Fruit fly (Drosophila melanogaster): ENCODE results near the gene CG10077.

The CG10077 gene

DNA sequence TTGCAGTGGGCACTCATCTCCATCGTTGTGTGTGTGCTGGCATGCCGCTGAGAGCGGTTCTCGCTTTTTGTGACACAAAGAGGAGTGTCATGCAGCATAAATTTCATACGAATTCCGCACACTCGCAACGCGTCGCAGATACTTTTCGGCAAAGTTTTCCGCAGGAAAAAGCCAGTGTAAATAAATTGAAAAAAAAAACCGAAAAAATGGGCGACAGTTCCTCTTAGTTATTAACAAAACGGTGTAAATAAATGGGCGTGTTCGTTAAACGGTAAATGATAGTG, 12.9 kb downstream of the CG10077 start, which contains the start of gene tow:
tow (plus strand) TSS at position 26 of the 284 bp plus-strand sequence.
- TF ChIP-seq usp (GFP tag; optimal IDR thresholded peaks at IDR 0.05) (no peak), Dfd (GFP tag; optimal IDR thresholded peaks at IDR 0.05) (no peak), N (GFP tag; optimal IDR thresholded peaks at IDR 0.05) (no peak), h (GFP tag; optimal IDR thresholded peaks at IDR 0.05) (no peak), Hnf4 (GFP tag; optimal IDR thresholded peaks at IDR 0.05) (no peak), Vsx2 (GFP tag; optimal IDR thresholded peaks at IDR 0.05; ENCODE audit: partially characterized antibody) (no peak), dsf (GFP tag; optimal IDR thresholded peaks at IDR 0.05; ENCODE audit: borderline replicate concordance) (no peak), GATAd (GFP tag; optimal IDR thresholded peaks at IDR 0.05) (no peak), Mio (GFP tag; optimal IDR thresholded peaks at IDR 0.05) (no peak)

DNA sequence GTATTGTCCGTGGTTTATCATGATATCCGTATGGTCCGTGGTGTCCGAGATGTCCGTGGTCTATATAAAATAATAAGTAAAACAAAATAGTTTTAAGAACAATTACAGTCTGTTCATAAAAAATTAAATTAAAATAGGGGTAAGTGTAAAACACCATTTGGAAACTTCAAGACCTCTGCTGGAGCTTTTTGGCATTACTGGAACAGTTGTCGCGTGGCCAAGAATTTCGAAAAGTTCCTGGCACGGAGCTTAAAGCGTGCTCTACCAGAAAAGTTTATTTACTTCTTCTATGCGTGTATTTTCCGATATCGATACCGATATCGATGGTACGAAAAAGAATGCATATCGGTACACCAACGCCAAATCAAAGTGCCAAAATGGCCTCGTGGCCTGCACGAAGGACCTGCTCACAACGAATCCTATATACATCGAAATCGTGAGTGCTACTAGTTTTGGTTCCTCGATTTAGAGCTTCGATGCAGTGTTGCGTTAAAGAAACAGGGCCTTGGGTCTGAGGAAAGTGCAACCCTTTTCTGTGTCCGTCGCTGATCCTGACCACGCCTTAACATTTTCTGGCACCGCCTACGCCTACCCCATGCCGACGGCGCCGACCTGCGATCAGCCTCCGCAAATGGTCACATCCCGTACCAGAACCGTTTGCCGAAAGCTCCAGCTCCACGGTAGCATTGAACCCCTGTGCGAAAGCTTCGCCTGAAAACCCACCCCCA, 13.4 kb downstream of the CG10077 start:
- TF ChIP-seq h (GFP tag; optimal IDR thresholded peaks at IDR 0.05) (peak; percentile 58), tai (GFP tag; optimal IDR thresholded peaks at IDR 0.05) (no peak)

DNA sequence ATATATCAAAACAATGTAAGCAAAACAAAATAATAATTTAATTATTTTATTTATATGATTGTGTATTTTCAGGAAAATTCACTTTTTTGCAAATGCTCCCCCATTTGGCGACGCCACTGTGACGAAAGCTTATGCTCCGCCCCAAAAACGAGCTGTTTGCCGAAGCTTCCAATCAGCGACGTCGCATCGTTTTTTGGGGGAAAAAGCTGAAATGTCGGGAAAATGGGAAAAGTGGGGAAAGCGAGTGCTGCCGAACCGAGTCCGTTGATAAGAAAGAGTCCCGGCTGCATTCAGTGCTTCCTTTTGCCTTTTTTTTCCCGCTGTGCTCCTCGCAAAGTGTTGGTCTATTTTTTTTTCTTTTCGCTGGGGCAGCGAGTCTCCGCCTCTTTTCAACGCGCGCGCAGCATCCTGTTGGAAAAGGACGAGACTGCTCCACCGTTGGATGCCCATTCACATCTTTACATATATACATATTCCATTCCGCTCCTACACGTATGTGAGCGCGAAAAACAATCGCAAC, 20.8 kb downstream of the CG10077 start:
- TF ChIP-seq usp (GFP tag; optimal IDR thresholded peaks at IDR 0.05) = no peak

DNA sequence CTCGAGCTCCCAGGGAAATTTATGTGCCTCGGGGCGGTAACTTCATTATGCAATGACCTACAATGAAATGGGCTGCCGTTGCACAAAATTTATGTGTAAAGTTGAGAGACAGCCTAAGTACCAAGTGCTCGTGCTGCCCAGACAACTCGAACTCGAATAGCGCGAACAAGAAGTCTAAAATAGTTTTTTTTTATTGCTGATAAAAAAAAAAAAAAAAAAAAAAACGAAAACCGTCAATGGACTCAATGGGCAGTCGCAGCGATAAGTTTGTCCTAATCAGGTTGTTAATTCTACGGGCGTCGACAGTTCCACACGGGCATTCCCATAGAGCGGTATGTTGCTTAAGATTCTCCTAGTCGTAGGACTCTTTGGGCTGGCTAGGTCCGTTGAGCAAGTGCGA, 23.1 kb downstream of the CG10077 start, which contains the start of gene CG14820:
CG14820 (plus strand) TSS at position 301 of the 400 bp plus-strand sequence.
- TF ChIP-seq dl (GFP tag; optimal IDR thresholded peaks at IDR 0.05; ENCODE audit: insufficient read depth in 1 of 2, partially characterized antibody in 2 of 2) (no peak), HLH106 (tag; optimal IDR thresholded peaks at IDR 0.05) (no peak), h (GFP tag; optimal IDR thresholded peaks at IDR 0.05) (no peak), Mio (GFP tag; optimal IDR thresholded peaks at IDR 0.05) (no peak), psq (GFP tag; optimal IDR thresholded peaks at IDR 0.05) (no peak), tai (GFP tag; optimal IDR thresholded peaks at IDR 0.05) (no peak), CG9705 (GFP tag; optimal IDR thresholded peaks at IDR 0.05) (no peak), jim (GFP tag; optimal IDR thresholded peaks at IDR 0.05) (no peak), Dfd (GFP tag; optimal IDR thresholded peaks at IDR 0.05) (no peak), N (GFP tag; optimal IDR thresholded peaks at IDR 0.05) (no peak), br (GFP tag; optimal IDR thresholded peaks at IDR 0.05) (no peak)

DNA sequence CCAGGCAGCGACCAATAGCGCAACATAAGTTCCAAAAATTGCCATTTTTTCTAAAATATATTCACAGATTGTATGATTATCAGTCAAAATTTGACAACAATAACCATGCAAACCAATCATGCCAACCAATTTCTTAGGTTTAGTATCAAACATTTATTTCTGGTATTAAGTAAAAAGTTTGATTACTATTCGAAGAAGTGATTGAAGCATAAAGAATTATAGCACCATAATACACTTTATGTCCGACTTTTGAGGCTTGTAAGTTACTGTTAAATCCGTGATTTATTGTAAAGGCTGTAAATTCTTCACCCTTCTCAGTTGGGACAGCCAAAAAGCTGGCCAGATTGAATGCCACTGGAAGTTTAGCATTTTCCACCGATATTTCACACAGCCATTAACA, 23.9 kb downstream of the CG10077 start, which contains the start of gene CG45413:
CG45413 (minus strand) TSS at position 101 of the 400 bp plus-strand sequence.
- TF ChIP-seq lola (GFP tag; optimal IDR thresholded peaks at IDR 0.05) = no peak
- no peak for TF ChIP-seq Myc (optimal IDR thresholded peaks at IDR 0.05)
- no peak for TF ChIP-seq Sp1 (GFP tag; optimal IDR thresholded peaks at IDR 0.05)
- TF ChIP-seq brk (GFP tag; optimal IDR thresholded peaks at IDR 0.05) = no peak
- TF ChIP-seq Mio (GFP tag; optimal IDR thresholded peaks at IDR 0.05) = no peak
- TF ChIP-seq Dif (GFP tag; optimal IDR thresholded peaks at IDR 0.05; ENCODE audit: partially characterized antibody) = no peak
- TF ChIP-seq Dfd (GFP tag; optimal IDR thresholded peaks at IDR 0.05) = no peak
- no peak for TF ChIP-seq h (GFP tag; optimal IDR thresholded peaks at IDR 0.05)
- no peak for TF ChIP-seq Abd-B (GFP tag; optimal IDR thresholded peaks at IDR 0.05)
- no peak for TF ChIP-seq dsf (GFP tag; optimal IDR thresholded peaks at IDR 0.05; ENCODE audit: borderline replicate concordance)
- no peak for TF ChIP-seq Hnf4 (GFP tag; optimal IDR thresholded peaks at IDR 0.05)
- TF ChIP-seq rgr (GFP tag; optimal IDR thresholded peaks at IDR 0.05) = no peak
- no peak for TF ChIP-seq Vsx2 (GFP tag; optimal IDR thresholded peaks at IDR 0.05; ENCODE audit: partially characterized antibody)
- no peak for TF ChIP-seq Rel (GFP tag; optimal IDR thresholded peaks at IDR 0.05)
- no peak for TF ChIP-seq Rel (tag; optimal IDR thresholded peaks at IDR 0.05)
- TF ChIP-seq sv (GFP tag; optimal IDR thresholded peaks at IDR 0.05) = no peak
- no peak for TF ChIP-seq woc (GFP tag; optimal IDR thresholded peaks at IDR 0.05)
- no peak for TF ChIP-seq fru (GFP tag; optimal IDR thresholded peaks at IDR 0.05)

DNA sequence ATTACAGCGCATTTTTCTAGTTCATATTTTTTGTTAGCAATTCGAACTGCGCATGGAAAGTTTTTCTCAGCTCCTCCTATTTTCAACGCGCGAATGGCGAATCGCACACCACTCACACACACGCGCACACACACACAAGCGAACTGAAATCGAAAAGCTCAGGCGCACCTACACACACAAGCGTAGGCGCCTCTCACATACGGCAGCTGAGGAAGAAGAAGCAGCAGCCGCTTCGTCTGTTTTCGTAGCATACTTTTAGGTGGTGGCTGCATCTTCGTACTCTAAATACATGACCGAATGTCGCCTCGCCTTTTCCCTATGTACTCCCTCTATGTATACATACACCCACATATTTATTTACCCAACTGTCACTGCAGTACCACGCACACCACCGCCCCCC, 29.9 kb downstream of the CG10077 start:
- TF ChIP-seq Sp1 (GFP tag; optimal IDR thresholded peaks at IDR 0.05) = no peak
- no peak for TF ChIP-seq CrebA (GFP tag; optimal IDR thresholded peaks at IDR 0.05; ENCODE audit: borderline replicate concordance)
- TF ChIP-seq N (GFP tag; optimal IDR thresholded peaks at IDR 0.05) = peak; percentile 29
- TF ChIP-seq Hnf4 (GFP tag; optimal IDR thresholded peaks at IDR 0.05) = no peak
- TF ChIP-seq h (GFP tag; optimal IDR thresholded peaks at IDR 0.05) = no peak
- TF ChIP-seq jim (GFP tag; optimal IDR thresholded peaks at IDR 0.05) = no peak
- TF ChIP-seq Jra (GFP tag; optimal IDR thresholded peaks at IDR 0.05) = no peak
- TF ChIP-seq brk (GFP tag; optimal IDR thresholded peaks at IDR 0.05) = no peak
- no peak for TF ChIP-seq ey (GFP tag; optimal IDR thresholded peaks at IDR 0.05)
- TF ChIP-seq Dfd (GFP tag; optimal IDR thresholded peaks at IDR 0.05) = peak; percentile 10
- no peak for TF ChIP-seq foxo (GFP tag; optimal IDR thresholded peaks at IDR 0.05)
- no peak for TF ChIP-seq fru (GFP tag; optimal IDR thresholded peaks at IDR 0.05)
- TF ChIP-seq sv (GFP tag; optimal IDR thresholded peaks at IDR 0.05) = no peak
- TF ChIP-seq OdsH (GFP tag; optimal IDR thresholded peaks at IDR 0.05) = no peak
- TF ChIP-seq CG32264 (GFP tag; optimal IDR thresholded peaks at IDR 0.05) = no peak

Data from whole organism, wandering third instar larva.